Worm (Caenorhabditis elegans): ENCODE data around the gene C08B6.6.

The C08B6.6 gene

ce11 chrV:10123324-10123723, at the start of gene C08B6.6:
C08B6.6 (plus strand) TSS chrV:10123624.
- no peak for TF ChIP-seq dao-5 (tag; optimal IDR thresholded peaks at IDR 0.05)
- no peak for TF ChIP-seq him-1 (tag; optimal IDR thresholded peaks at IDR 0.05)
- no peak for TF ChIP-seq W03F9.2 (tag; optimal IDR thresholded peaks at IDR 0.05)

- TF ChIP-seq him-1 (tag; optimal IDR thresholded peaks at IDR 0.05): no peak
- no peak for TF ChIP-seq W03F9.2 (tag; optimal IDR thresholded peaks at IDR 0.05)
- TF ChIP-seq dao-5 (tag; optimal IDR thresholded peaks at IDR 0.05): no peak
Measured at ce11 chrV:10073793-10074192, 49.6 kb upstream of the C08B6.6 start, which contains the start of gene F57A8.6. F57A8.6 (minus strand) TSS chrV:10073893.

ce11 chrV:10075441-10075840, 48.0 kb upstream of the C08B6.6 start, which contains the start of gene F57A8.7:
F57A8.7 (plus strand) TSS chrV:10075741.
- TF ChIP-seq him-1 (tag; optimal IDR thresholded peaks at IDR 0.05) (no peak), dao-5 (tag; optimal IDR thresholded peaks at IDR 0.05) (no peak), W03F9.2 (tag; optimal IDR thresholded peaks at IDR 0.05) (no peak)

- TF ChIP-seq W03F9.2 (tag; optimal IDR thresholded peaks at IDR 0.05) (no peak), him-1 (tag; optimal IDR thresholded peaks at IDR 0.05) (no peak), dao-5 (tag; optimal IDR thresholded peaks at IDR 0.05) (no peak)
Measured at ce11 chrV:10078244-10078643, 45.2 kb upstream of the C08B6.6 start, which contains the start of gene R04B5.1. R04B5.1 (minus strand) TSS chrV:10078344.

ce11 chrV:10080905-10081304, 42.5 kb upstream of the C08B6.6 start:
- TF ChIP-seq dao-5 (tag; optimal IDR thresholded peaks at IDR 0.05) (no peak), W03F9.2 (tag; optimal IDR thresholded peaks at IDR 0.05) (no peak), him-1 (tag; optimal IDR thresholded peaks at IDR 0.05) (no peak)

DNA sequence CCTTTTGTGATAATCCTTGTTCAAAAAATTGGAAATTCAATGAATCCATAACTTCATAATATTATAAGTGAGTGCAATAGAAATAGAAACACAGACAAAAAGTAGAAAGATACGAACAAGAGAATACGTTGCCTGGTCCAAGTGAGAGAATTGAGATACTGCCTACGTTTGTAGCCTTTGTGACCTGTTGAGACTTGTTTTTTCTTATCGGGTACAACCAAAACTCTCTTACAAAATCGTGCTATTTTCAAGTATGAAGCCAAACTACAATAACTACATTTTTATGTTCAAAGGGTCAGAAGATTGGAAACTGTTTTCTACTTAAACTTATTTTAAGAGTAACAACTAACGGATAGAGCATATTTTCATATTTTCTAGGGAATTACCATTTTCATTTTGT, 41.8 kb upstream of the C08B6.6 start, which contains the start of gene nhr-205:
Gene nhr-205, minus strand, starts transcription at position 141 of the 400 bp plus-strand sequence.
- TF ChIP-seq W03F9.2 (tag; optimal IDR thresholded peaks at IDR 0.05) (no peak), him-1 (tag; optimal IDR thresholded peaks at IDR 0.05) (no peak), dao-5 (tag; optimal IDR thresholded peaks at IDR 0.05) (no peak)

- TF ChIP-seq him-1 (tag; optimal IDR thresholded peaks at IDR 0.05) (no peak), W03F9.2 (tag; optimal IDR thresholded peaks at IDR 0.05) (no peak), dao-5 (tag; optimal IDR thresholded peaks at IDR 0.05) (no peak)
Measured at ce11 chrV:10083999-10084468, 39.4 kb upstream of the C08B6.6 start, which contains the start of gene nhr-12. nhr-12 (minus strand) TSS chrV:10084049.

DNA sequence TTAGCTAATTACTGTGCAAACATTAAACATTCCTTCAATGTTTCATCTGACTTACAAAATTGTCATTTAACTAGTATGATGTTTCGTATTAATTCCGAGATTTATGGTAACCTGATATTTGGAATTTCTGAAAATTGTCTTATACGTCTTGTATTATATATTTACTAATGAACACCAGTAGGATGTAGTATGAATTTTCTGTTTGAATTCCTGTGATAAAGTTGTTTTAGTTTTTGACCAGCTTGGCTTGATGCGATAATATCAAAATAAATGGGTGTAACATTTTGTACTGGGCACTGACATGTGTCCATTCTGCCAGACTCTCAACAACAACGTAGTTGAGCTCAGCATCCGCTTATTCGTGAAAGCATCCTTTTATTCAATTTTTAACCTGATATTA, 38.6 kb upstream of the C08B6.6 start, which contains the start of gene R04B5.6:
Gene R04B5.6, plus strand, starts transcription at position 301 of the 400 bp plus-strand sequence.
- TF ChIP-seq dao-5 (tag; optimal IDR thresholded peaks at IDR 0.05): no peak
- TF ChIP-seq him-1 (tag; optimal IDR thresholded peaks at IDR 0.05): no peak
- no peak for TF ChIP-seq W03F9.2 (tag; optimal IDR thresholded peaks at IDR 0.05)

DNA sequence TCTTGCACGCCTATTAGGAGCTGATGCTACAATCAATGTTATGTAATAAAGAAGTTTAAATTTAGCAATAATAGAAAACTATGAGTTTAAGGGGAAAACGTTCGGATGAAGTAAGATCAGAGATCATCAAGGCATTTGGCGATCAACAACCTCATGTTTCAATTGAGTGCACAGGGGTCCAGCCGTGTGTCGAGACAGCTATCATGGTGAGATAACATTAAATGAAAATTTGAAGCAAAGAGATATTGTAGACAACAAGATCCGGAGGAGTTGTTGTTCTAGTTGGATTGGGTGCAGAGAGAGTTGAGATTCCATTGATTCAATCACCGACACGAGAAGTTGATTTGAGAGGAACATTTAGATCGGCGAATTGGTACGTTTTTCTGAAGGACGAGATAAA, 37.3 kb upstream of the C08B6.6 start:
- no peak for TF ChIP-seq dao-5 (tag; optimal IDR thresholded peaks at IDR 0.05)
- TF ChIP-seq him-1 (tag; optimal IDR thresholded peaks at IDR 0.05): no peak
- TF ChIP-seq W03F9.2 (tag; optimal IDR thresholded peaks at IDR 0.05): no peak

- TF ChIP-seq dao-5 (tag; optimal IDR thresholded peaks at IDR 0.05): no peak
- TF ChIP-seq W03F9.2 (tag; optimal IDR thresholded peaks at IDR 0.05): no peak
- TF ChIP-seq him-1 (tag; optimal IDR thresholded peaks at IDR 0.05): no peak
Measured at ce11 chrV:10087103-10087502, 36.3 kb upstream of the C08B6.6 start, which contains the start of gene R04B5.5. R04B5.5 (plus strand) TSS chrV:10087480.

- TF ChIP-seq dao-5 (tag; optimal IDR thresholded peaks at IDR 0.05) (no peak), him-1 (tag; optimal IDR thresholded peaks at IDR 0.05) (no peak), W03F9.2 (tag; optimal IDR thresholded peaks at IDR 0.05) (no peak)
Measured at ce11 chrV:10090461-10090860, 33.0 kb upstream of the C08B6.6 start, which contains the start of gene R04B5.7. R04B5.7 (minus strand) TSS chrV:10090561.

DNA sequence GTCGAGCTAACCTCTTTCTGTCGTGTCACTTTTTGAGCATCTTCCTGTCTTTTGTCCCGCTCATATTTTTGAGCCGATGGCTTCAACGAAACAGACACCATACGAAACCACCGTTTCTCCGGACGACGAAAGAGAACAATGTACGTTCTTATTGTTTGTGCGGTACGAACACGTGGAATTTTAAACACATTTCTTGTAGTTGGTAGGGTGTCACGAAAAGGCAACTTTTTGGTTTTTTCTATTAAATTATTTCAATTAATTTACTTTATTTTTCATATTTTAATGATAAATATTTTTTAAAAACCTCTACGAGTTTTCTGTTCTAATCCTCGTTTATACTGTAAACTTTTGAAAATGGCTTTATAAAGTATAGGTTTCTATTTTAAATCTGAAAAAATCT, 32.3 kb upstream of the C08B6.6 start, which contains the start of gene R04B5.11:
Gene R04B5.11, minus strand, starts transcription at position 101 of the 400 bp plus-strand sequence.
- TF ChIP-seq dao-5 (tag; optimal IDR thresholded peaks at IDR 0.05) (no peak), him-1 (tag; optimal IDR thresholded peaks at IDR 0.05) (no peak), W03F9.2 (tag; optimal IDR thresholded peaks at IDR 0.05) (no peak)

DNA sequence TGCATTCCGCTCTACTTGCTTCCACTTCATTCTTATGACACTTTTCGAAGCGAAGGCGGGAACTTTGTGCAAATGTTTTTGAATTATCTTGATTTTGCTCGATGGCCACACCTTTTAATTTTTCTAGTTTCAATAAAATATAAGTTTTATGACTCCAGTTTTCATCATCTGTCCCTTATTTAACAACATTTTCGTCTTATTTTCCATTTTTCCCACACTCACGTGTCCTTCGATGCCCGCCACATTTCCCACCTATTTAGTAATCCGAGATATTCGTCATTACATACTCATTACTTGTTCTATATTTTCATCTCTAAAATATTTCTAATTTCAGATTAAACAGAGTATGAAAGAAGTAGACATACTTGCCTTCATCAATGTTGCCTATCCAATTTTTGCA, 29.1 kb upstream of the C08B6.6 start, which contains the start of gene srd-49:
Gene srd-49, plus strand, starts transcription at position 301 of the 400 bp plus-strand sequence.
- no peak for TF ChIP-seq him-1 (tag; optimal IDR thresholded peaks at IDR 0.05)
- no peak for TF ChIP-seq W03F9.2 (tag; optimal IDR thresholded peaks at IDR 0.05)
- TF ChIP-seq dao-5 (tag; optimal IDR thresholded peaks at IDR 0.05): no peak

DNA sequence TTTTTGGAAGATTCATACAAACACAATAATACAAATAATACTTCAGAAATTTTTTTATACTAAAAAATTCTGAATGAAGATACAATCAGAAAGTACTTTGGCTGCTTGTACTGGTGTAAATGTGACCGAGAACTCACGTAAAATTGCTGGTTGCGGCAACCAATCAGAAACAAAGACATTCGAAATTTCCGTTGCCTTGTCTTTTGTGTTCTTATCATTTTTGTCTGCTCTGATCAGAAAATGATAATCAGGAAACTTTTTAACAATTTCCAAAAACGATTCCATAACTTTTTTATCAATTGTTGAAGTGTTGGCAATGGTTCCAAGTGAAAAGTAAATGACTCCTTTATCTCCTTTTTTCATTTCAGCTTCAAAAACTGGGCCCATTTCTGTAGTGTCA, 26.5 kb upstream of the C08B6.6 start:
- TF ChIP-seq him-1 (tag; optimal IDR thresholded peaks at IDR 0.05) (no peak), W03F9.2 (tag; optimal IDR thresholded peaks at IDR 0.05) (no peak), dao-5 (tag; optimal IDR thresholded peaks at IDR 0.05) (no peak)

- TF ChIP-seq dao-5 (tag; optimal IDR thresholded peaks at IDR 0.05) (no peak), him-1 (tag; optimal IDR thresholded peaks at IDR 0.05) (no peak), W03F9.2 (tag; optimal IDR thresholded peaks at IDR 0.05) (no peak)
Measured at ce11 chrV:10098429-10098828, 25.0 kb upstream of the C08B6.6 start, which contains the start of gene ugt-47. ugt-47 (minus strand) TSS chrV:10098597.
